Worm (Caenorhabditis elegans) whole organism, L4 larva: ENCODE results near the gene R07G3.7.
A peak's percentile ranks its signal among the peaks of the same experiment; 100 is the strongest.

ENCODE experiments used
- F44E2.7 ChIP-seq: fragments of 200-800 bp; sonication (Bioruptor generic); IDR thresholded peaks from 2 replicates; pipeline ENCODE4 v2.1.2; 2022; ENCODE audit warnings: missing genetic modification characterization, missing compliant biosample characterization
- T26A8.4 ChIP-seq: fragments of 200-800 bp; sonication (Bioruptor generic); IDR thresholded peaks from 2 replicates; pipeline ENCODE4 v1.3.6; 2022; ENCODE audit warnings: missing genetic modification characterization, missing compliant biosample characterization
- Y5F2A.4 ChIP-seq: fragments of 200-800 bp; sonication (Bioruptor generic); optimal IDR thresholded peaks from 2 replicates; lab custom pipeline; 2018; ENCODE audit warnings: mild to moderate bottlenecking, missing genetic modification characterization, missing compliant biosample characterization
- Y75B8A.6 ChIP-seq: fragments of 200-800 bp; sonication (Bioruptor generic); IDR thresholded peaks from 2 replicates; pipeline ENCODE4 v1.3.6; 2022; ENCODE audit warnings: missing genetic modification reagents, missing genetic modification characterization, missing compliant biosample characterization
- ZK337.2 ChIP-seq: fragments of 200-800 bp; sonication (Bioruptor generic); IDR thresholded peaks from 2 replicates; pipeline ENCODE4 v1.3.6; 2022; ENCODE audit warnings: missing genetic modification reagents, missing genetic modification characterization, missing compliant biosample characterization
- aly-2 ChIP-seq: sonication (generic microtip); optimal IDR thresholded peaks from 2 replicates; lab custom pipeline; 2018; ENCODE audit warnings: missing biosample characterization, missing genetic modification characterization
- arid-1 ChIP-seq: fragments of 200-800 bp; sonication (Bioruptor generic); conservative IDR thresholded peaks from 2 replicates; pipeline ENCODE4 v1.3.6; 2022; ENCODE audit warnings: missing genetic modification reagents, missing genetic modification characterization, missing compliant biosample characterization
- attf-4 ChIP-seq: sonication (generic microtip); optimal IDR thresholded peaks from 3 replicates; lab custom pipeline; 2017; ENCODE audit warnings: missing biosample characterization, missing genetic modification characterization
- ceh-20 ChIP-seq: fragments of 200-800 bp; sonication (Bioruptor generic); IDR thresholded peaks from 2 replicates; pipeline ENCODE4 v1.3.6; 2022; ENCODE audit warnings: missing genetic modification reagents, missing genetic modification characterization, missing compliant biosample characterization
- ceh-32 ChIP-seq: sonication (generic microtip); optimal IDR thresholded peaks from 2 replicates; lab custom pipeline; 2016; ENCODE audit warnings: mild to moderate bottlenecking, missing genetic modification characterization, missing compliant biosample characterization; ENCODE audit not compliant: poor library complexity
- cey-2 ChIP-seq: sonication (generic microtip); optimal IDR thresholded peaks from 3 replicates; lab custom pipeline; 2017; ENCODE audit warnings: missing genetic modification characterization, mild to moderate bottlenecking, missing compliant biosample characterization, antibody characterized with exemption, borderline replicate concordance; ENCODE audit not compliant: insufficient read depth
- daf-12 ChIP-seq: fragments of 150-350 bp; optimal IDR thresholded peaks from 2 replicates; lab custom pipeline; 2014; ENCODE audit warnings: missing biosample characterization, missing genetic modification reagents, missing genetic modification characterization
- daf-19 ChIP-seq: fragments of 200-800 bp; sonication (Bioruptor generic); conservative IDR thresholded peaks from 2 replicates; pipeline ENCODE4 v1.3.6; 2022; ENCODE audit warnings: missing genetic modification characterization, missing compliant biosample characterization
- dpl-1 ChIP-seq: fragments of 150-350 bp; optimal IDR thresholded peaks from 2 replicates; lab custom pipeline; 2014; ENCODE audit warnings: missing biosample characterization, missing genetic modification reagents, missing genetic modification characterization
- dve-1 ChIP-seq: sonication (generic microtip); optimal IDR thresholded peaks from 2 replicates; lab custom pipeline; 2017; ENCODE audit warnings: antibody characterized with exemption, mild to moderate bottlenecking, missing genetic modification characterization, missing compliant biosample characterization; ENCODE audit not compliant: insufficient read depth
- egl-27 ChIP-seq: sonication (generic microtip); optimal IDR thresholded peaks from 3 replicates; lab custom pipeline; 2017; ENCODE audit warnings: missing biosample characterization, missing genetic modification reagents, missing genetic modification characterization
- fos-1 ChIP-seq: fragments of 150-350 bp; optimal IDR thresholded peaks from 2 replicates; lab custom pipeline; 2014; ENCODE audit warnings: missing biosample characterization, missing genetic modification characterization
- gei-8 ChIP-seq: fragments of 200-800 bp; sonication (Bioruptor generic); optimal IDR thresholded peaks from 2 replicates; lab custom pipeline; 2018; ENCODE audit warnings: mild to moderate bottlenecking, missing genetic modification characterization, missing compliant biosample characterization
- hif-1 ChIP-seq, 2 experiments: sonication (generic microtip); optimal IDR thresholded peaks; 2 replicates each; lab custom pipeline; 2016 to 2017; ENCODE audit warnings: missing compliant biosample characterization in 2 of 2, missing genetic modification characterization in 2 of 2, missing genetic modification reagents in 2 of 2, missing genotype in 2 of 2, mild to moderate bottlenecking in 1 of 2
- hmg-1.1 ChIP-seq: fragments of 200-800 bp; sonication (Bioruptor generic); IDR thresholded peaks from 2 replicates; pipeline ENCODE4 v1.3.6; 2022; ENCODE audit warnings: missing genetic modification reagents, missing genetic modification characterization, missing compliant biosample characterization
- jun-1 ChIP-seq: fragments of 150-350 bp; optimal IDR thresholded peaks from 2 replicates; lab custom pipeline; 2014; ENCODE audit warnings: missing biosample characterization, missing genetic modification reagents, missing genetic modification characterization
- lim-7 ChIP-seq: fragments of 200-800 bp; sonication (Bioruptor generic); IDR thresholded peaks from 2 replicates; pipeline ENCODE4 v1.3.6; 2022; ENCODE audit warnings: missing genetic modification characterization, missing compliant biosample characterization
- lin-13 ChIP-seq: fragments of 150-350 bp; optimal IDR thresholded peaks from 2 replicates; lab custom pipeline; 2014; ENCODE audit warnings: missing biosample characterization, missing genetic modification reagents, missing genetic modification characterization
- lin-29 ChIP-seq: fragments of 200-800 bp; sonication (Bioruptor generic); IDR thresholded peaks from 2 replicates; pipeline ENCODE4 v1.3.6; 2022; ENCODE audit warnings: missing genetic modification reagents, missing genetic modification characterization, missing compliant biosample characterization
- lin-39 ChIP-seq: fragments of 150-350 bp; optimal IDR thresholded peaks from 2 replicates; lab custom pipeline; 2014; ENCODE audit warnings: missing biosample characterization, missing genetic modification reagents, missing genetic modification characterization
- lsy-2 ChIP-seq, 2 experiments: fragments of 150-350 bp in 1 of 2; sonication (generic microtip) in 1 of 2; optimal IDR thresholded peaks; 2 replicates each; lab custom pipeline; 2014 to 2017; ENCODE audit warnings: missing biosample characterization in 2 of 2, missing genetic modification characterization in 2 of 2
- madf-5 ChIP-seq, 2 experiments: fragments of 200-800 bp; sonication (Bioruptor generic); IDR thresholded peaks; 2 replicates each; pipeline ENCODE4 v1.3.6; 2022; ENCODE audit warnings: missing compliant biosample characterization in 2 of 2, missing genetic modification characterization in 2 of 2
- mep-1 ChIP-seq: fragments of 150-350 bp; sonication (generic microtip); optimal IDR thresholded peaks from 3 replicates; lab custom pipeline; 2014; ENCODE audit warnings: missing biosample characterization, missing genetic modification characterization
- mes-2 ChIP-seq: sonication (generic microtip); optimal IDR thresholded peaks from 2 replicates; lab custom pipeline; 2016; ENCODE audit warnings: missing genotype, mild to moderate bottlenecking, missing genetic modification characterization, missing compliant biosample characterization; ENCODE audit not compliant: poor library complexity, severe bottlenecking
- mxl-2 ChIP-seq: fragments of 200-800 bp; sonication (Bioruptor generic); conservative IDR thresholded peaks from 2 replicates; pipeline ENCODE4 v1.3.6; 2022; ENCODE audit warnings: missing genetic modification reagents, missing genetic modification characterization, missing compliant biosample characterization
- nhr-11 ChIP-seq: fragments of 150-350 bp; optimal IDR thresholded peaks from 2 replicates; lab custom pipeline; 2014; ENCODE audit warnings: missing biosample characterization, missing genetic modification characterization
- nhr-237 ChIP-seq: sonication (generic microtip); optimal IDR thresholded peaks from 2 replicates; lab custom pipeline; 2017; ENCODE audit warnings: missing biosample characterization, missing genetic modification characterization
- nhr-25 ChIP-seq: sonication (generic microtip); optimal IDR thresholded peaks from 2 replicates; lab custom pipeline; 2017; ENCODE audit warnings: missing genetic modification characterization, mild to moderate bottlenecking, missing compliant biosample characterization, antibody characterized with exemption, moderate library complexity, borderline replicate concordance; ENCODE audit not compliant: insufficient read depth
- nhr-42 ChIP-seq: fragments of 200-800 bp; sonication (Bioruptor generic); IDR thresholded peaks from 2 replicates; pipeline ENCODE4 v1.3.6; 2022; ENCODE audit warnings: missing genetic modification characterization, missing compliant biosample characterization
- nhr-48 ChIP-seq: sonication (generic microtip); optimal IDR thresholded peaks from 2 replicates; lab custom pipeline; 2016; ENCODE audit warnings: mild to moderate bottlenecking, missing genetic modification characterization, missing compliant biosample characterization
- nhr-6 ChIP-seq: fragments of 150-350 bp; optimal IDR thresholded peaks from 2 replicates; lab custom pipeline; 2014; ENCODE audit warnings: missing biosample characterization, missing genetic modification characterization
- pqm-1 ChIP-seq: sonication (generic microtip); optimal IDR thresholded peaks from 2 replicates; lab custom pipeline; 2017; ENCODE audit warnings: missing biosample characterization, missing genetic modification characterization
- saeg-2 ChIP-seq: fragments of 200-800 bp; sonication (Bioruptor generic); IDR thresholded peaks from 2 replicates; pipeline ENCODE4 v1.3.6; 2022; ENCODE audit warnings: missing genetic modification reagents, missing genetic modification characterization, missing compliant biosample characterization
- set-16 ChIP-seq: fragments of 200-800 bp; sonication (Bioruptor generic); IDR thresholded peaks from 2 replicates; pipeline ENCODE4 v1.3.6; 2022; ENCODE audit warnings: missing genetic modification reagents, missing genetic modification characterization, missing compliant biosample characterization
- snpc-1.2 ChIP-seq: fragments of 200-800 bp; sonication (Bioruptor generic); IDR thresholded peaks from 2 replicates; pipeline ENCODE4 v1.3.6; 2022; ENCODE audit warnings: missing genetic modification reagents, missing genetic modification characterization, missing compliant biosample characterization
- snpc-4 ChIP-seq: fragments of 150-350 bp; optimal IDR thresholded peaks from 2 replicates; lab custom pipeline; 2014; ENCODE audit warnings: missing biosample characterization, missing genetic modification characterization
- spr-3 ChIP-seq: fragments of 200-800 bp; sonication (Bioruptor generic); optimal IDR thresholded peaks from 2 replicates; lab custom pipeline; 2018; ENCODE audit warnings: mild to moderate bottlenecking, missing genetic modification characterization, missing compliant biosample characterization
- tag-97 ChIP-seq: fragments of 200-800 bp; sonication (Bioruptor generic); IDR thresholded peaks from 2 replicates; pipeline ENCODE4 v1.3.6; 2022; ENCODE audit warnings: missing genetic modification characterization, missing compliant biosample characterization
- tra-1 ChIP-seq: fragments of 200-800 bp; sonication (Bioruptor generic); IDR thresholded peaks from 2 replicates; pipeline ENCODE4 v1.3.6; 2022; ENCODE audit warnings: missing genetic modification reagents, missing genetic modification characterization, missing compliant biosample characterization
- unc-62 ChIP-seq, 3 experiments: fragments of 150-350 bp in 1 of 3; sonication (generic microtip); optimal IDR thresholded peaks in 2 of 3; peaks in 1 of 3; 1 replicate in 1 of 3; 2 replicates in 2 of 3; lab custom pipeline; 2014 to 2017; ENCODE audit warnings: missing biosample characterization in 3 of 3, missing genetic modification characterization in 3 of 3, missing genetic modification reagents in 3 of 3, missing genotype in 1 of 3
- vab-7 ChIP-seq: fragments of 200-800 bp; sonication (Bioruptor generic); IDR thresholded peaks from 2 replicates; pipeline ENCODE4 v1.3.6; 2022; ENCODE audit warnings: missing genetic modification reagents, missing genetic modification characterization, missing compliant biosample characterization
- zfp-3 ChIP-seq: fragments of 200-800 bp; sonication (Bioruptor generic); conservative IDR thresholded peaks from 2 replicates; pipeline ENCODE4 v1.3.6; 2022; ENCODE audit warnings: missing genetic modification reagents, missing genetic modification characterization, missing compliant biosample characterization
- zip-11 ChIP-seq: fragments of 200-800 bp; sonication (Bioruptor generic); IDR thresholded peaks from 2 replicates; pipeline ENCODE4 v1.3.6; 2022; ENCODE audit warnings: missing genetic modification characterization, missing compliant biosample characterization
- zip-2 ChIP-seq: fragments of 150-350 bp; optimal IDR thresholded peaks from 2 replicates; lab custom pipeline; 2014; ENCODE audit warnings: missing biosample characterization, missing genetic modification characterization

R07G3.7 gene

ce11 chrII:7642016-7642653 is 28.6 kb upstream of the R07G3.7 start (continued):
- no peak for TF ChIP-seq fos-1
- TF ChIP-seq zip-2 (tag; lab: Kevin White, UChicago) = no peak
- no peak for TF ChIP-seq aly-2 (tag; lab: Kevin White, UChicago)
- TF ChIP-seq mep-1 (tag; lab: Kevin White, UChicago) = peak; percentile 70
- peak; percentile 97 for TF ChIP-seq set-16 (GFP tag; lab: Robert Waterston, UW)
- TF ChIP-seq hmg-1.1 (GFP tag; lab: Robert Waterston, UW) = peak; percentile 81
- TF ChIP-seq nhr-42 = no peak
- no peak for TF ChIP-seq snpc-4 (tag; lab: Kevin White, UChicago)
- TF ChIP-seq snpc-1.2 (GFP tag; lab: Robert Waterston, UW) = no peak
- TF ChIP-seq dve-1 (tag; lab: Kevin White, UChicago) = no peak
- TF ChIP-seq lin-29 = no peak
- no peak for TF ChIP-seq daf-12 (tag; lab: Kevin White, UChicago)
- TF ChIP-seq cey-2 = no peak
- no peak for TF ChIP-seq jun-1
- TF ChIP-seq daf-19 (GFP tag; lab: Robert Waterston, UW) = no peak
- no peak for TF ChIP-seq lin-13 (GFP tag; lab: Kevin White, UChicago)
- no peak for TF ChIP-seq dpl-1 (GFP tag; lab: Kevin White, UChicago)
- no peak for TF ChIP-seq ceh-32
- no peak for TF ChIP-seq pqm-1 (tag; lab: Kevin White, UChicago)
- no peak for TF ChIP-seq ZK337.2 (GFP tag; lab: Robert Waterston, UW)
- peak; percentile 63 to 74 for TF ChIP-seq lsy-2 (tag; optimal IDR thresholded peaks at IDR 0.05; lab: Kevin White, UChicago)
- no peak for TF ChIP-seq Y5F2A.4 (GFP tag; lab: Kevin White, UChicago)
- TF ChIP-seq tag-97 (GFP tag; lab: Robert Waterston, UW) = no peak
- no peak for TF ChIP-seq nhr-237 (tag; lab: Kevin White, UChicago)
- no peak for TF ChIP-seq arid-1 (GFP tag; lab: Robert Waterston, UW)
- peak in 1 of 2 experiments; percentile 97 for TF ChIP-seq unc-62 (GFP tag; optimal IDR thresholded peaks at IDR 0.05 in 1 of 2; lab: Kevin White, UChicago)
- TF ChIP-seq unc-62 (tag; optimal IDR thresholded peaks at IDR 0.05; lab: Kevin White, UChicago) = no peak
- TF ChIP-seq T26A8.4 (GFP tag; lab: Robert Waterston, UW) = no peak
- TF ChIP-seq hif-1 (tag; optimal IDR thresholded peaks at IDR 0.05; lab: Kevin White, UChicago) = peak in 1 of 2 experiments; percentile 67
- no peak for TF ChIP-seq lim-7 (GFP tag; lab: Robert Waterston, UW)
- no peak for TF ChIP-seq saeg-2
- no peak for TF ChIP-seq zfp-3 (GFP tag; lab: Robert Waterston, UW)
- TF ChIP-seq F44E2.7 = no peak
- no peak for TF ChIP-seq Y75B8A.6 (GFP tag; lab: Robert Waterston, UW)
- TF ChIP-seq nhr-11 (tag; lab: Kevin White, UChicago) = peak; percentile 39
- TF ChIP-seq ceh-20 (GFP tag; lab: Robert Waterston, UW) = peak; percentile 45; the same call in 1 of the 2 replicates
- TF ChIP-seq gei-8 (GFP tag; lab: Kevin White, UChicago) = no peak
- TF ChIP-seq tra-1 = no peak
- no peak for TF ChIP-seq nhr-25
- TF ChIP-seq spr-3 (GFP tag; lab: Kevin White, UChicago) = no peak
- TF ChIP-seq nhr-6 (tag; lab: Kevin White, UChicago) = no peak
- TF ChIP-seq nhr-48 (tag; lab: Kevin White, UChicago) = peak; percentile 28
- TF ChIP-seq lin-39 (tag; lab: Kevin White, UChicago) = peak; percentile 61
- TF ChIP-seq mes-2 (tag; lab: Kevin White, UChicago) = peak; percentile 25
- TF ChIP-seq egl-27 = no peak
- no peak for TF ChIP-seq zip-11
- TF ChIP-seq madf-5 (GFP tag; IDR thresholded peaks at IDR 0.05; lab: Robert Waterston, UW) = no peak
- peak; percentile 31; the same call in 1 of the 2 replicates for TF ChIP-seq vab-7 (GFP tag; lab: Robert Waterston, UW)
- no peak for TF ChIP-seq attf-4 (tag; lab: Kevin White, UChicago)
- no peak for TF ChIP-seq mxl-2 (GFP tag; lab: Robert Waterston, UW)
